Worm (Caenorhabditis elegans) whole organism, mixed stage, embryonic: ENCODE data around the gene M110.8.

Experiments used
- blmp-1 ChIP-seq: fragments of 150-350 bp; optimal IDR thresholded peaks from 2 replicates; lab custom pipeline; 2014; ENCODE audit warnings: missing biosample characterization, missing genetic modification characterization
- lin-13 ChIP-seq: fragments of 150-350 bp; optimal IDR thresholded peaks from 2 replicates; lab custom pipeline; 2014; ENCODE audit warnings: missing biosample characterization, missing genetic modification characterization
- mab-5 ChIP-seq: fragments of 150-350 bp; optimal IDR thresholded peaks from 2 replicates; lab custom pipeline; 2014; ENCODE audit warnings: missing biosample characterization, missing genetic modification characterization
- mep-1 ChIP-seq: fragments of 150-350 bp; optimal IDR thresholded peaks from 2 replicates; lab custom pipeline; 2017; ENCODE audit warnings: missing biosample characterization, missing genetic modification reagents, missing genetic modification characterization, inconsistent platforms
- nhr-12 ChIP-seq: fragments of 150-350 bp; optimal IDR thresholded peaks from 2 replicates; lab custom pipeline; 2014; ENCODE audit warnings: missing biosample characterization, missing genetic modification characterization
- nhr-28 ChIP-seq: fragments of 150-350 bp; optimal IDR thresholded peaks from 2 replicates; lab custom pipeline; 2014; ENCODE audit warnings: missing biosample characterization, missing genetic modification characterization
- nhr-76 ChIP-seq: sonication (generic microtip); optimal IDR thresholded peaks from 2 replicates; lab custom pipeline; 2017; ENCODE audit warnings: missing biosample characterization, missing genetic modification characterization
- sem-2 ChIP-seq: fragments of 200-800 bp; sonication (Bioruptor generic); optimal IDR thresholded peaks from 2 replicates; lab custom pipeline; 2018; ENCODE audit warnings: mild to moderate bottlenecking, missing genetic modification characterization, missing compliant biosample characterization
- sptf-1 ChIP-seq: sonication (generic microtip); optimal IDR thresholded peaks from 2 replicates; lab custom pipeline; 2017; ENCODE audit warnings: mild to moderate bottlenecking, missing genetic modification characterization, moderate library complexity, missing compliant biosample characterization
- unc-39 ChIP-seq: fragments of 150-350 bp; optimal IDR thresholded peaks from 2 replicates; lab custom pipeline; 2014; ENCODE audit warnings: missing biosample characterization, missing genetic modification characterization
- unc-62 ChIP-seq: fragments of 150-350 bp; optimal IDR thresholded peaks from 2 replicates; lab custom pipeline; 2014; ENCODE audit warnings: missing biosample characterization, missing genetic modification reagents, missing genetic modification characterization
- ztf-11 ChIP-seq: fragments of 150-350 bp; optimal IDR thresholded peaks from 2 replicates; lab custom pipeline; 2014; ENCODE audit warnings: missing biosample characterization, missing genetic modification characterization

DNA sequence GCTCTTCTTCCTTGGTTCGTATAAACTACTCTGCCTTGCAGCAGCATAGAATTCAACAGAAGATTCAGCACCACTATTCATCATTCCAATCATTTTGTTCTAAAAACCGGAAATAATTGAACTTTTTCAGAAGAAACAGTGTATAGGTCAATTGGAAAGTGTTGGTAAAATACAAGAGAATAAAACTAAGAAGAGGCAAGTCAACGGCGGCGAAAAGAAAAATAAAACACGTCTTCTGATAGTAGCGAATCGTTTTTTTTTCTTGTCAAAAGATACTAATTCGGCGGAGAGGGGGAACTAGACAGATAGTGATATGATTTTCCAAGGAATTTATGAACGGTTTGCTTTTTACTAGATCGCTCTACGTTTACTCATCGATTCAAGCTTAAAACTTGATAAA, 49.7 kb upstream of the M110.8 start, which contains the start of gene F35C11.6:
- TF ChIP-seq nhr-12 (tag; lab: Kevin White, UChicago), result no peak
- no peak for TF ChIP-seq sptf-1 (tag; lab: Kevin White, UChicago)
- TF ChIP-seq sem-2 (GFP tag; lab: Kevin White, UChicago), result no peak
- no peak for TF ChIP-seq lin-13 (tag; lab: Kevin White, UChicago)
- no peak for TF ChIP-seq unc-39
- no peak for TF ChIP-seq nhr-76 (tag; lab: Kevin White, UChicago)
- TF ChIP-seq unc-62 (GFP tag; lab: Kevin White, UChicago), result no peak
- TF ChIP-seq mab-5, result no peak
- no peak for TF ChIP-seq mep-1 (tag; lab: Kevin White, UChicago)
- TF ChIP-seq ztf-11, result no peak
- TF ChIP-seq nhr-28 (tag; lab: Kevin White, UChicago), result no peak
- TF ChIP-seq blmp-1 (tag; lab: Kevin White, UChicago), result no peak
